Fruit fly (Drosophila melanogaster) Kc167 (cell line): Measurements from ENCODE around the gene rols.

Experiments used
- Sin3A ChIP-seq: fragments of >200 bp; optimal IDR thresholded peaks from 2 replicates; lab custom pipeline; 2018; ENCODE audit warnings: missing external identifiers
- h ChIP-seq: fragments of >200 bp; optimal IDR thresholded peaks from 3 replicates; lab custom pipeline; 2018; ENCODE audit warnings: missing external identifiers
- insv ChIP-seq: fragments of >200 bp; optimal IDR thresholded peaks from 3 replicates; lab custom pipeline; 2018; ENCODE audit warnings: missing external identifiers
- psq ChIP-seq: fragments of >200 bp; optimal IDR thresholded peaks from 2 replicates; lab custom pipeline; 2017; ENCODE audit warnings: missing external identifiers

DNA sequence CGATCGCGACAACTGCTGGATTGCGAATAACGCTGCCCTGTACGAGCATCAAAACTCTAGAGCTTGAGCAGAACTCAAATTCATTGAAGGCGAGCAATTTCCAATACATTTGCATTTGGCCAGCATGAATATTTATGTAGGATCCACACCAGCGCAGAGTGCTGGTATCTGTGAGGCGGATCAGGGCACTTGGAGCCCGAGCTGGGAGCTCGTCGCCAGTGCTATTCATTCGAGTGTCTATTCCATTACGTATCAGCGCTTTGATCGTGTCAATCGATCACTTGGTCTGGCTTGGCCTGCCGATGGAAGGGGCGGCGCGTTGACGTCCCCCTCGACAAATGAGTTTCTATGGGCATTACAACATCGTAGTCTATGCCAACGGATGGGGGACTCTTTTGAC, 98.6 kb downstream of the rols start, which contains the start of gene prc:
- no peak for TF ChIP-seq insv (lab: Kevin White, UChicago)
- no peak for TF ChIP-seq Sin3A (lab: Kevin White, UChicago)
- no peak for TF ChIP-seq psq (lab: Kevin White, UChicago)
- TF ChIP-seq h (lab: Kevin White, UChicago), result no peak
